Fruit fly (Drosophila melanogaster): ENCODE measurements around the gene CG9393.
A peak's percentile ranks its signal among the peaks of the same experiment; 100 is the strongest.

The CG9393 gene

DNA sequence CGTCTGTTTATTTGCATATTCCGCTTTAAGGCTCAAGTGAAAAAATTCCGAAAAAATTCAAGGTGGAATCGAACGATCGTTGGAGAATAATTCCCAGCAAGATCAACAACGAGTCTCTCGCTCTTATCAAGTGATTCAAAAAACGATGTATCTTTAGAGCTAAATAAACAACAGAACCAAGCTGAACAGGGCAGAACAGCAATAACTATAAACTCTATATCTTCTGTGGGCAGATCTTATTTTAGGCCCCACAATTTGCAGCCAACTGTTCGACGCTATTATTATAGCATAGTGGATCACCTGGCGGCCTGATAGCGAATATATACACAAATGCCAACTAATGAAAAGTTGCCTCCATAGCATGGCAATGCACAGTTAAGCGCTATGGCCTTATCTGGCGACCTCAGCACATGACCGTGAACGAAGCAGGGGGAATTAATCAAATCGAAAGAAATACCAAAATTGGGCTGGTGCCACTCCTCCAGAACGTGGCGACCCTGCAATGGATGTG lies 34.0 kb downstream of the CG9393 start:
- no peak for TF ChIP-seq Rel (GFP tag; optimal IDR thresholded peaks at IDR 0.05)
- TF ChIP-seq Rel (tag; optimal IDR thresholded peaks at IDR 0.05) = peak; percentile 69
- TF ChIP-seq GATAd (GFP tag; optimal IDR thresholded peaks at IDR 0.05) = no peak

- TF ChIP-seq Jra (GFP tag; optimal IDR thresholded peaks at IDR 0.05) (peak; percentile 88), Vsx2 (GFP tag; optimal IDR thresholded peaks at IDR 0.05; ENCODE audit: partially characterized antibody) (no peak), tai (GFP tag; optimal IDR thresholded peaks at IDR 0.05) (no peak), br (GFP tag; optimal IDR thresholded peaks at IDR 0.05) (peak; percentile 96), fru (GFP tag; optimal IDR thresholded peaks at IDR 0.05) (peak; percentile 97), usp (GFP tag; optimal IDR thresholded peaks at IDR 0.05) (no peak), jim (GFP tag; optimal IDR thresholded peaks at IDR 0.05) (peak; percentile 10), dmrt93B (GFP tag; optimal IDR thresholded peaks at IDR 0.05) (peak; percentile 81), lola (GFP tag; optimal IDR thresholded peaks at IDR 0.05) (no peak), CG32264 (GFP tag; optimal IDR thresholded peaks at IDR 0.05) (peak; percentile 97), N (GFP tag; optimal IDR thresholded peaks at IDR 0.05) (no peak), Hr83 (GFP tag; optimal IDR thresholded peaks at IDR 0.05; ENCODE audit: poor library complexity, severe bottlenecking) (peak; percentile 96), CrebA (GFP tag; optimal IDR thresholded peaks at IDR 0.05; ENCODE audit: borderline replicate concordance) (no peak), foxo (GFP tag; optimal IDR thresholded peaks at IDR 0.05) (peak; percentile 95), Abd-B (GFP tag; optimal IDR thresholded peaks at IDR 0.05) (no peak), Mio (GFP tag; optimal IDR thresholded peaks at IDR 0.05) (peak; percentile 65), Myc (optimal IDR thresholded peaks at IDR 0.05) (no peak), Rel (GFP tag; optimal IDR thresholded peaks at IDR 0.05) (peak; percentile 95), Rel (tag; optimal IDR thresholded peaks at IDR 0.05) (peak; percentile 60), dl (GFP tag; optimal IDR thresholded peaks at IDR 0.05; ENCODE audit: insufficient read depth in 1 of 2, partially characterized antibody in 2 of 2) (no peak), GATAd (GFP tag; optimal IDR thresholded peaks at IDR 0.05) (peak; percentile 77), Hr78 (GFP tag; optimal IDR thresholded peaks at IDR 0.05) (no peak), brk (GFP tag; optimal IDR thresholded peaks at IDR 0.05) (peak; percentile 87), dsf (GFP tag; optimal IDR thresholded peaks at IDR 0.05; ENCODE audit: borderline replicate concordance) (peak; percentile 34), Dfd (GFP tag; optimal IDR thresholded peaks at IDR 0.05) (no peak), sv (GFP tag; optimal IDR thresholded peaks at IDR 0.05) (peak; percentile 65), ey (GFP tag; optimal IDR thresholded peaks at IDR 0.05) (peak; percentile 94), OdsH (GFP tag; optimal IDR thresholded peaks at IDR 0.05) (peak; percentile 91), CG9705 (GFP tag; optimal IDR thresholded peaks at IDR 0.05) (peak; percentile 68), h (GFP tag; optimal IDR thresholded peaks at IDR 0.05) (peak; percentile 99), pan (optimal IDR thresholded peaks at IDR 0.05) (no peak), woc (GFP tag; optimal IDR thresholded peaks at IDR 0.05) (peak; percentile 92), rgr (GFP tag; optimal IDR thresholded peaks at IDR 0.05) (peak; percentile 96), sage (GFP tag; optimal IDR thresholded peaks at IDR 0.05) (peak; percentile 92), HLH106 (tag; optimal IDR thresholded peaks at IDR 0.05) (peak; percentile 90), Sp1 (GFP tag; optimal IDR thresholded peaks at IDR 0.05) (peak; percentile 87), psq (GFP tag; optimal IDR thresholded peaks at IDR 0.05) (peak; percentile 86), Dif (GFP tag; optimal IDR thresholded peaks at IDR 0.05; ENCODE audit: partially characterized antibody) (no peak), Hnf4 (GFP tag; optimal IDR thresholded peaks at IDR 0.05) (peak; percentile 94)
These were observed 35.3 kb downstream of the CG9393 start for dm6 chr3R:9527907-9528842.
